Worm (Caenorhabditis elegans) whole organism, late embryonic: ENCODE data around the gene T24C12.1.

Source experiments
- C38D4.7 ChIP-seq: fragments of 200-800 bp; sonication (Bioruptor generic); optimal IDR thresholded peaks from 2 replicates; lab custom pipeline; 2018; ENCODE audit warnings: mild to moderate bottlenecking, missing genetic modification characterization, moderate library complexity, missing compliant biosample characterization
- F13H6.1 ChIP-seq: sonication (generic microtip); optimal IDR thresholded peaks from 2 replicates; lab custom pipeline; 2016; ENCODE audit warnings: missing genetic modification characterization, missing compliant biosample characterization
- K09A11.1 ChIP-seq: sonication (generic microtip); optimal IDR thresholded peaks from 2 replicates; lab custom pipeline; 2017; ENCODE audit warnings: antibody characterized with exemption, mild to moderate bottlenecking, missing genetic modification characterization, missing compliant biosample characterization; ENCODE audit not compliant: insufficient read depth
- T23F11.4 ChIP-seq: fragments of 200-800 bp; sonication (Bioruptor generic); optimal IDR thresholded peaks from 2 replicates; lab custom pipeline; 2018; ENCODE audit warnings: mild to moderate bottlenecking, missing genetic modification characterization, missing compliant biosample characterization
- ahr-1 ChIP-seq: sonication (generic microtip); optimal IDR thresholded peaks from 2 replicates; lab custom pipeline; 2016; ENCODE audit warnings: missing genetic modification characterization, missing compliant biosample characterization
- ama-1 ChIP-seq: fragments of 150-350 bp; optimal IDR thresholded peaks from 2 replicates; lab custom pipeline; 2014
- ceh-2 ChIP-seq: sonication (generic microtip); optimal IDR thresholded peaks from 2 replicates; lab custom pipeline; 2016; ENCODE audit warnings: missing genotype, missing genetic modification characterization, missing compliant biosample characterization
- ceh-24 ChIP-seq: sonication (generic microtip); optimal IDR thresholded peaks from 2 replicates; lab custom pipeline; 2016; ENCODE audit warnings: mild to moderate bottlenecking, missing genetic modification characterization, missing compliant biosample characterization
- ceh-30 ChIP-seq: fragments of 150-350 bp; optimal IDR thresholded peaks from 2 replicates; lab custom pipeline; 2014; ENCODE audit warnings: missing biosample characterization, missing genetic modification characterization
- ceh-31 ChIP-seq: sonication (generic microtip); optimal IDR thresholded peaks from 2 replicates; lab custom pipeline; 2016; ENCODE audit warnings: missing genetic modification characterization, missing compliant biosample characterization
- ceh-34 ChIP-seq: sonication (generic microtip); optimal IDR thresholded peaks from 2 replicates; lab custom pipeline; 2016; ENCODE audit warnings: mild to moderate bottlenecking, missing genetic modification characterization, missing compliant biosample characterization
- ceh-45 ChIP-seq: fragments of 200-800 bp; sonication (Bioruptor generic); IDR thresholded peaks from 2 replicates; pipeline ENCODE4 v1.3.6; 2022; ENCODE audit warnings: missing genetic modification reagents, missing genetic modification characterization, missing compliant biosample characterization
- ceh-48 ChIP-seq: sonication (generic microtip); optimal IDR thresholded peaks from 2 replicates; lab custom pipeline; 2016; ENCODE audit warnings: missing genetic modification characterization, inconsistent platforms, missing compliant biosample characterization
- ceh-6 ChIP-seq: fragments of 200-800 bp; sonication (Bioruptor generic); optimal IDR thresholded peaks from 2 replicates; lab custom pipeline; 2018; ENCODE audit warnings: mild to moderate bottlenecking, missing genetic modification characterization, missing compliant biosample characterization
- che-1 ChIP-seq: sonication (generic microtip); optimal IDR thresholded peaks from 2 replicates; lab custom pipeline; 2016; ENCODE audit warnings: mild to moderate bottlenecking, missing genetic modification characterization, missing compliant biosample characterization
- dmd-4 ChIP-seq: sonication (generic microtip); optimal IDR thresholded peaks from 2 replicates; lab custom pipeline; 2016; ENCODE audit warnings: borderline replicate concordance, missing genetic modification characterization, missing compliant biosample characterization
- elt-4 ChIP-seq: sonication (generic microtip); optimal IDR thresholded peaks from 2 replicates; lab custom pipeline; 2016; ENCODE audit warnings: missing genetic modification characterization, missing compliant biosample characterization
- ets-4 ChIP-seq: sonication (generic microtip); optimal IDR thresholded peaks from 2 replicates; lab custom pipeline; 2016; ENCODE audit warnings: missing genetic modification characterization, missing compliant biosample characterization
- eyg-1 ChIP-seq: sonication (generic microtip); optimal IDR thresholded peaks from 2 replicates; lab custom pipeline; 2016; ENCODE audit warnings: missing genotype, missing genetic modification characterization, missing compliant biosample characterization
- gmeb-2 ChIP-seq: sonication (generic microtip); optimal IDR thresholded peaks from 2 replicates; lab custom pipeline; 2016; ENCODE audit warnings: missing genetic modification characterization, inconsistent platforms, missing compliant biosample characterization
- hlh-13 ChIP-seq: fragments of 200-800 bp; sonication (Bioruptor generic); optimal IDR thresholded peaks from 2 replicates; lab custom pipeline; 2018; ENCODE audit warnings: mild to moderate bottlenecking, missing genetic modification characterization, missing compliant biosample characterization
- hlh-30 ChIP-seq: sonication (generic microtip); optimal IDR thresholded peaks from 2 replicates; lab custom pipeline; 2017; ENCODE audit warnings: antibody characterized with exemption, missing genetic modification characterization, missing compliant biosample characterization; ENCODE audit not compliant: insufficient read depth
- hlh-8 ChIP-seq: sonication (generic microtip); optimal IDR thresholded peaks from 2 replicates; lab custom pipeline; 2016; ENCODE audit warnings: missing genotype, missing genetic modification characterization, missing compliant biosample characterization
- lim-6 ChIP-seq: sonication (generic microtip); optimal IDR thresholded peaks from 2 replicates; lab custom pipeline; 2016; ENCODE audit warnings: missing genetic modification characterization, missing compliant biosample characterization
- lin-11 ChIP-seq: fragments of 200-800 bp; sonication (Bioruptor generic); optimal IDR thresholded peaks from 2 replicates; lab custom pipeline; 2018; ENCODE audit warnings: mild to moderate bottlenecking, missing genetic modification characterization, missing compliant biosample characterization
- npax-4 ChIP-seq: sonication (generic microtip); optimal IDR thresholded peaks from 2 replicates; lab custom pipeline; 2016; ENCODE audit warnings: missing genetic modification characterization, missing compliant biosample characterization
- odd-2 ChIP-seq: sonication (generic microtip); optimal IDR thresholded peaks from 2 replicates; lab custom pipeline; 2017; ENCODE audit warnings: antibody characterized with exemption, mild to moderate bottlenecking, missing genetic modification characterization, missing compliant biosample characterization
- pag-3 ChIP-seq: sonication (generic microtip); optimal IDR thresholded peaks from 2 replicates; lab custom pipeline; 2016; ENCODE audit warnings: missing compliant biosample characterization, missing genetic modification characterization, borderline replicate concordance
- pha-2 ChIP-seq: sonication (generic microtip); optimal IDR thresholded peaks from 2 replicates; lab custom pipeline; 2017; ENCODE audit warnings: mild to moderate bottlenecking, missing genetic modification characterization, missing compliant biosample characterization
- pha-4 ChIP-seq: fragments of 150-350 bp; optimal IDR thresholded peaks from 2 replicates; lab custom pipeline; 2018; ENCODE audit warnings: missing biosample characterization, missing genetic modification reagents, missing genetic modification characterization
- pqm-1 ChIP-seq: sonication (generic microtip); optimal IDR thresholded peaks from 2 replicates; lab custom pipeline; 2016; ENCODE audit warnings: missing genetic modification characterization, missing compliant biosample characterization
- ref-2 ChIP-seq: sonication (generic microtip); optimal IDR thresholded peaks from 2 replicates; lab custom pipeline; 2016; ENCODE audit warnings: missing genetic modification characterization, missing compliant biosample characterization
- sdc-2 ChIP-seq: sonication (generic microtip); optimal IDR thresholded peaks from 2 replicates; lab custom pipeline; 2016; ENCODE audit warnings: missing genotype, missing genetic modification characterization, missing compliant biosample characterization
- sox-2 ChIP-seq: fragments of 200-800 bp; sonication (Bioruptor generic); IDR thresholded peaks from 2 replicates; pipeline ENCODE4 v1.3.6; 2022; ENCODE audit warnings: missing genetic modification reagents, missing genetic modification characterization, missing compliant biosample characterization
- tbx-2 ChIP-seq: sonication (generic microtip); optimal IDR thresholded peaks from 2 replicates; lab custom pipeline; 2016; ENCODE audit warnings: missing genetic modification characterization, missing compliant biosample characterization
- tbx-7 ChIP-seq: sonication (generic microtip); optimal IDR thresholded peaks from 2 replicates; lab custom pipeline; 2016; ENCODE audit warnings: missing genotype, missing genetic modification characterization, missing compliant biosample characterization
- unc-55 ChIP-seq: sonication (generic microtip); optimal IDR thresholded peaks from 2 replicates; lab custom pipeline; 2017; ENCODE audit warnings: missing biosample characterization, missing genetic modification reagents, missing genetic modification characterization
- ztf-16 ChIP-seq: sonication (generic microtip); optimal IDR thresholded peaks from 2 replicates; lab custom pipeline; 2017; ENCODE audit warnings: missing genetic modification characterization, missing compliant biosample characterization

Gene T24C12.1

ce11 chrX:2216242-2216641 lies 17.0 kb downstream of the T24C12.1 start:
- TF ChIP-seq sdc-2 = no peak
- TF ChIP-seq lin-11 (tag; lab: Kevin White, UChicago) = no peak
- no peak for TF ChIP-seq odd-2 (tag; lab: Kevin White, UChicago)
- TF ChIP-seq pha-2 = no peak
- no peak for TF ChIP-seq hlh-8 (tag; lab: Kevin White, UChicago)
- TF ChIP-seq ceh-6 (GFP tag; lab: Kevin White, UChicago) = no peak
- no peak for TF ChIP-seq C38D4.7 (GFP tag; lab: Kevin White, UChicago)
- TF ChIP-seq ztf-16 = no peak

- no peak for TF ChIP-seq ceh-45 (GFP tag; lab: Robert Waterston, UW)
- TF ChIP-seq lim-6 = no peak
- peak; percentile 72 for TF ChIP-seq ceh-31 (tag; lab: Kevin White, UChicago)
- no peak for TF ChIP-seq pqm-1 (tag; lab: Kevin White, UChicago)
- TF ChIP-seq sox-2 (GFP tag; lab: Robert Waterston, UW) = no peak
- no peak for TF ChIP-seq ceh-34 (tag; lab: Kevin White, UChicago)
- no peak for TF ChIP-seq hlh-13 (GFP tag; lab: Kevin White, UChicago)
- no peak for TF ChIP-seq hlh-8 (tag; lab: Kevin White, UChicago)
- no peak for TF ChIP-seq unc-55 (GFP tag; lab: Kevin White, UChicago)
- no peak for TF ChIP-seq ahr-1 (tag; lab: Kevin White, UChicago)
- TF ChIP-seq eyg-1 = no peak
- peak; percentile 45 for TF ChIP-seq pha-2
- no peak for TF ChIP-seq tbx-7 (tag; lab: Kevin White, UChicago)
- TF ChIP-seq T23F11.4 (GFP tag; lab: Kevin White, UChicago) = no peak
- no peak for TF ChIP-seq K09A11.1 (tag; lab: Kevin White, UChicago)
- TF ChIP-seq tbx-2 (tag; lab: Kevin White, UChicago) = peak; percentile 52
- TF ChIP-seq gmeb-2 (tag; lab: Kevin White, UChicago) = peak; percentile 20
- no peak for TF ChIP-seq elt-4
- TF ChIP-seq ref-2 (tag; lab: Kevin White, UChicago) = peak; percentile 52
- no peak for TF ChIP-seq F13H6.1 (tag; lab: Kevin White, UChicago)
Measured at ce11 chrX:2216662-2217061, 17.4 kb downstream of the T24C12.1 start.

ce11 chrX:2219006-2219405 lies 19.8 kb downstream of the T24C12.1 start:
- TF ChIP-seq ama-1 (lab: Kevin White, UChicago) (no peak), ahr-1 (tag; lab: Kevin White, UChicago) (no peak), ets-4 (no peak)

ce11 chrX:2219453-2219852 lies 20.2 kb downstream of the T24C12.1 start:
- TF ChIP-seq pha-2 (no peak), ceh-2 (no peak), ceh-48 (tag; lab: Kevin White, UChicago) (no peak), pha-4 (tag; lab: Kevin White, UChicago) (no peak)

ce11 chrX:2220850-2221249 lies 21.6 kb downstream of the T24C12.1 start, which contains the start of gene hex-1:
Gene hex-1, plus strand, starts transcription at chrX:2221150.
- no peak for TF ChIP-seq ets-4
- TF ChIP-seq tbx-7 (tag; lab: Kevin White, UChicago) = no peak
- TF ChIP-seq ceh-30 (tag; lab: Kevin White, UChicago) = no peak
- TF ChIP-seq pha-4 (tag; lab: Kevin White, UChicago) = no peak
- no peak for TF ChIP-seq T23F11.4 (GFP tag; lab: Kevin White, UChicago)
- no peak for TF ChIP-seq npax-4 (tag; lab: Kevin White, UChicago)
- no peak for TF ChIP-seq lin-11 (tag; lab: Kevin White, UChicago)
- no peak for TF ChIP-seq hlh-30 (tag; lab: Kevin White, UChicago)
- TF ChIP-seq pag-3 (tag; lab: Kevin White, UChicago) = no peak
- TF ChIP-seq dmd-4 (tag; lab: Kevin White, UChicago) = no peak
- TF ChIP-seq che-1 (tag; lab: Kevin White, UChicago) = no peak
- TF ChIP-seq F13H6.1 (tag; lab: Kevin White, UChicago) = no peak
- TF ChIP-seq ceh-24 = no peak
- no peak for TF ChIP-seq pqm-1 (tag; lab: Kevin White, UChicago)
- TF ChIP-seq ref-2 (tag; lab: Kevin White, UChicago) = no peak
- no peak for TF ChIP-seq sox-2 (GFP tag; lab: Robert Waterston, UW)
